Worm (Caenorhabditis elegans) whole organism, L1 larva: Measurements from ENCODE around the gene nhr-8.

ENCODE experiments used
- ceh-63 ChIP-seq: fragments of 200-800 bp; sonication (Bioruptor generic); optimal IDR thresholded peaks from 2 replicates; lab custom pipeline; 2018; ENCODE audit warnings: mild to moderate bottlenecking, missing genetic modification characterization, missing compliant biosample characterization
- ces-1 ChIP-seq: fragments of 150-350 bp; optimal IDR thresholded peaks from 2 replicates; lab custom pipeline; 2014; ENCODE audit warnings: missing biosample characterization, missing genetic modification reagents, missing genetic modification characterization
- efl-1 ChIP-seq, 4 experiments: fragments of 150-350 bp; optimal IDR thresholded peaks in 3 of 4; peaks in 1 of 4; 1 replicate in 1 of 4; 2 replicates in 3 of 4; lab custom pipeline; 2014; ENCODE audit warnings: missing biosample characterization in 2 of 4, missing genetic modification characterization in 2 of 4, missing genetic modification reagents in 2 of 4
- nhr-85 ChIP-seq: sonication (generic microtip); peaks from one replicate; lab custom pipeline; 2016; ENCODE audit warnings: missing genetic modification characterization, inconsistent platforms, missing compliant biosample characterization
- tbx-2 ChIP-seq: sonication (generic microtip); optimal IDR thresholded peaks from 2 replicates; lab custom pipeline; 2016; ENCODE audit warnings: missing genetic modification characterization, missing compliant biosample characterization

Gene nhr-8

ce11 chrIV:7763748-7764147 is 53.0 kb downstream of the nhr-8 start, which contains the start of the genes C46A5.6 and C46A5.1:
Gene C46A5.6 (minus strand): TSS chrIV:7763848.
Gene C46A5.1 (plus strand): TSS chrIV:7763931.
- TF ChIP-seq nhr-85 (tag; lab: Kevin White, UChicago) (no peak), efl-1 (optimal IDR thresholded peaks at IDR 0.05; lab: Kevin White, UChicago) (no peak), efl-1 (GFP tag; optimal IDR thresholded peaks at IDR 0.05 in 1 of 2; lab: Kevin White, UChicago) (no peak), tbx-2 (tag; lab: Kevin White, UChicago) (no peak), ces-1 (GFP tag; lab: Kevin White, UChicago) (no peak), ceh-63 (GFP tag; lab: Kevin White, UChicago) (no peak)
